Fruit fly (Drosophila melanogaster) whole organism, embryonic: ENCODE results near the gene B-H1.
A peak's percentile ranks its signal among the peaks of the same experiment; 100 is the strongest.

ENCODE experiments used
- C15 ChIP-seq: fragments of 200-800 bp; sonication (Bioruptor generic); IDR thresholded peaks from 3 replicates; pipeline ENCODE4 v1.3.6; 2022; ENCODE audit warnings: missing biosample characterization, missing genetic modification characterization
- CG11504 ChIP-seq: fragments of 200-800 bp; sonication (Bioruptor generic); optimal IDR thresholded peaks from 3 replicates; lab custom pipeline; 2019; ENCODE audit warnings: missing biosample characterization, mild to moderate bottlenecking, missing genetic modification characterization, moderate library complexity
- CG12659 ChIP-seq: fragments of 200-800 bp; sonication (Bioruptor generic); optimal IDR thresholded peaks from 3 replicates; lab custom pipeline; 2017; ENCODE audit warnings: mild to moderate bottlenecking, missing biosample characterization, missing genetic modification reagents, missing genetic modification characterization
- CG13424 ChIP-seq: fragments of 200-800 bp; sonication (Bioruptor generic); optimal IDR thresholded peaks from 2 replicates; lab custom pipeline; 2019; ENCODE audit warnings: missing biosample characterization, mild to moderate bottlenecking, missing genetic modification characterization, moderate library complexity
- CG1529 ChIP-seq: fragments of 200-800 bp; sonication (Bioruptor generic); optimal IDR thresholded peaks from 3 replicates; lab custom pipeline; 2018; ENCODE audit warnings: missing biosample characterization, missing genetic modification characterization
- CG17359 ChIP-seq: fragments of 200-800 bp; sonication (Bioruptor generic); optimal IDR thresholded peaks from 3 replicates; lab custom pipeline; 2018; ENCODE audit warnings: missing biosample characterization, mild to moderate bottlenecking, missing genetic modification characterization, moderate library complexity
- CG1832 ChIP-seq: fragments of 200-800 bp; sonication (Bioruptor generic); optimal IDR thresholded peaks from 2 replicates; lab custom pipeline; 2017; ENCODE audit warnings: missing biosample characterization, mild to moderate bottlenecking, missing genetic modification characterization, inconsistent platforms
- CG33213 ChIP-seq: fragments of 200-800 bp; sonication (Bioruptor generic); optimal IDR thresholded peaks from 3 replicates; lab custom pipeline; 2016; ENCODE audit warnings: missing biosample characterization, missing genetic modification characterization
- CG4328 ChIP-seq: fragments of 200-800 bp; sonication (Bioruptor generic); optimal IDR thresholded peaks from 3 replicates; lab custom pipeline; 2017; ENCODE audit warnings: missing biosample characterization, missing genetic modification reagents, missing genetic modification characterization
- CG7839 ChIP-seq: fragments of 200-800 bp; sonication (Bioruptor generic); optimal IDR thresholded peaks from 3 replicates; lab custom pipeline; 2018; ENCODE audit warnings: missing biosample characterization, mild to moderate bottlenecking, missing genetic modification characterization, moderate library complexity
- CG7987 ChIP-seq: fragments of 200-800 bp; sonication (Bioruptor generic); optimal IDR thresholded peaks from 2 replicates; lab custom pipeline; 2018; ENCODE audit warnings: missing biosample characterization, mild to moderate bottlenecking, missing genetic modification characterization, moderate library complexity
- CrebB ChIP-seq: fragments of 200-800 bp; sonication (Bioruptor generic); optimal IDR thresholded peaks from 3 replicates; lab custom pipeline; 2018; ENCODE audit warnings: missing biosample characterization, mild to moderate bottlenecking, missing genetic modification characterization
- D19A ChIP-seq: fragments of 200-800 bp; optimal IDR thresholded peaks from 3 replicates; lab custom pipeline; 2019; ENCODE audit warnings: missing biosample characterization, mild to moderate bottlenecking, missing genetic modification characterization, moderate library complexity
- Ets65A ChIP-seq: fragments of 200-800 bp; sonication (Bioruptor generic); peaks from one replicate; lab custom pipeline; 2016; ENCODE audit warnings: missing biosample characterization, missing genetic modification characterization
- H15 ChIP-seq: fragments of 200-800 bp; sonication (Bioruptor generic); IDR thresholded peaks from 3 replicates; pipeline ENCODE4 v1.3.6; 2022; ENCODE audit warnings: missing biosample characterization, missing genetic modification characterization
- NFAT ChIP-seq: fragments of 200-800 bp; sonication (Bioruptor generic); IDR thresholded peaks from 2 replicates; pipeline ENCODE4 v1.3.6; 2022; ENCODE audit warnings: missing biosample characterization, missing genetic modification characterization
- Oli ChIP-seq: fragments of 200-800 bp; sonication (Bioruptor generic); optimal IDR thresholded peaks from 2 replicates; lab custom pipeline; 2018; ENCODE audit warnings: missing biosample characterization, mild to moderate bottlenecking, missing genetic modification characterization, moderate library complexity
- Poxn ChIP-seq: fragments of 200-800 bp; sonication (Bioruptor generic); IDR thresholded peaks from 2 replicates; pipeline ENCODE4 v1.3.6; 2022; ENCODE audit warnings: missing biosample characterization, missing genetic modification characterization
- Tbp ChIP-seq: fragments of >200 bp; optimal IDR thresholded peaks from 2 replicates; lab custom pipeline; 2018; ENCODE audit warnings: missing biosample characterization, missing genetic modification characterization
- ac ChIP-seq: fragments of 200-800 bp; sonication (Bioruptor generic); optimal IDR thresholded peaks from 3 replicates; lab custom pipeline; 2017; ENCODE audit warnings: missing biosample characterization, mild to moderate bottlenecking, missing genetic modification characterization
- al ChIP-seq: fragments of 200-800 bp; sonication (Bioruptor generic); IDR thresholded peaks from 2 replicates; pipeline ENCODE4 v1.3.6; 2022; ENCODE audit warnings: missing biosample characterization, missing genetic modification characterization
- amos ChIP-seq: fragments of 200-800 bp; sonication (Bioruptor generic); IDR thresholded peaks from 2 replicates; pipeline ENCODE4 v1.3.6; 2022; ENCODE audit warnings: missing biosample characterization, missing genetic modification characterization; ENCODE audit not compliant: partially characterized antibody
- ash1 ChIP-seq: fragments of 200-800 bp; sonication (Bioruptor generic); optimal IDR thresholded peaks from 2 replicates; lab custom pipeline; 2018; ENCODE audit warnings: missing biosample characterization, mild to moderate bottlenecking, missing genetic modification characterization
- bsh ChIP-seq, 2 experiments: fragments of 200-800 bp; sonication (Bioruptor generic); optimal IDR thresholded peaks; 2 replicates each; lab custom pipeline; 2017 to 2018; ENCODE audit warnings: mild to moderate bottlenecking in 2 of 2, missing biosample characterization in 2 of 2, missing genetic modification characterization in 2 of 2, moderate library complexity in 1 of 2
- cg ChIP-seq: fragments of 200-800 bp; sonication (Bioruptor generic); optimal IDR thresholded peaks from 3 replicates; lab custom pipeline; 2019; ENCODE audit warnings: missing biosample characterization, mild to moderate bottlenecking, missing genetic modification characterization, moderate library complexity
- chif ChIP-seq, 2 experiments: fragments of 200-800 bp; sonication (Bioruptor generic); optimal IDR thresholded peaks; 3 replicates each; lab custom pipeline; 2016; ENCODE audit warnings: missing biosample characterization in 2 of 2, missing genetic modification characterization in 2 of 2
- chm ChIP-seq: fragments of 200-800 bp; sonication (Bioruptor generic); IDR thresholded peaks from 2 replicates; pipeline ENCODE4 v1.3.6; 2022; ENCODE audit warnings: missing biosample characterization, missing genetic modification characterization
- dmrt11E ChIP-seq: fragments of 200-800 bp; sonication (Bioruptor generic); optimal IDR thresholded peaks from 3 replicates; lab custom pipeline; 2018; ENCODE audit warnings: missing biosample characterization, mild to moderate bottlenecking, missing genetic modification characterization, moderate library complexity
- gcm2 ChIP-seq: fragments of 200-800 bp; sonication (Bioruptor generic); optimal IDR thresholded peaks from 2 replicates; lab custom pipeline; 2016; ENCODE audit warnings: missing biosample characterization, missing genetic modification characterization
- grn ChIP-seq: fragments of 200-800 bp; sonication (Bioruptor generic); optimal IDR thresholded peaks from 3 replicates; lab custom pipeline; 2017; ENCODE audit warnings: missing biosample characterization, missing genetic modification characterization
- gro ChIP-seq: fragments of 200-800 bp; sonication (Bioruptor generic); optimal IDR thresholded peaks from 2 replicates; lab custom pipeline; 2016; ENCODE audit warnings: missing biosample characterization, missing genetic modification characterization
- lab ChIP-seq: fragments of 200-800 bp; sonication (Bioruptor generic); optimal IDR thresholded peaks from 3 replicates; lab custom pipeline; 2017; ENCODE audit warnings: missing biosample characterization, missing genetic modification characterization, mild to moderate bottlenecking, moderate library complexity, missing genetic modification reagents
- nerfin-1 ChIP-seq: fragments of 200-800 bp; sonication (Bioruptor generic); optimal IDR thresholded peaks from 3 replicates; lab custom pipeline; 2019; ENCODE audit warnings: missing biosample characterization, mild to moderate bottlenecking, missing genetic modification characterization, moderate library complexity
- nmo ChIP-seq: fragments of 200-800 bp; sonication (Bioruptor generic); optimal IDR thresholded peaks from 2 replicates; lab custom pipeline; 2018; ENCODE audit warnings: missing biosample characterization, mild to moderate bottlenecking, missing genetic modification characterization, moderate library complexity
- nom ChIP-seq: fragments of 200-800 bp; sonication (Bioruptor generic); optimal IDR thresholded peaks from 2 replicates; lab custom pipeline; 2017; ENCODE audit warnings: missing biosample characterization, missing genetic modification characterization, mild to moderate bottlenecking, moderate library complexity, missing genetic modification reagents
- oc ChIP-seq: fragments of 200-800 bp; sonication (Bioruptor generic); optimal IDR thresholded peaks from 2 replicates; lab custom pipeline; 2018; ENCODE audit warnings: missing biosample characterization, mild to moderate bottlenecking, missing genetic modification characterization, moderate library complexity
- pros ChIP-seq: fragments of 200-800 bp; sonication (Bioruptor generic); optimal IDR thresholded peaks from 3 replicates; lab custom pipeline; 2019; ENCODE audit warnings: missing biosample characterization, mild to moderate bottlenecking, missing genetic modification characterization, moderate library complexity
- sens ChIP-seq: fragments of 200-800 bp; sonication (Bioruptor generic); peaks from one replicate; lab custom pipeline; 2016; ENCODE audit warnings: missing biosample characterization, missing genetic modification characterization
- sisA ChIP-seq: fragments of 200-800 bp; sonication (Bioruptor generic); IDR thresholded peaks from 2 replicates; pipeline ENCODE4 v1.3.6; 2022; ENCODE audit warnings: missing biosample characterization, missing genetic modification characterization
- vnd ChIP-seq: fragments of 200-800 bp; sonication (Bioruptor generic); IDR thresholded peaks from 3 replicates; pipeline ENCODE4 v1.3.6; 2022; ENCODE audit warnings: missing biosample characterization, missing genetic modification characterization; ENCODE audit not compliant: partially characterized antibody

B-H1 gene

dm6 chrX:17397103-17397711, at the start of gene B-H1 (continued):
- TF ChIP-seq amos (GFP tag; lab: Robert Waterston, UW) (0 out of 2 replicates have a peak, but pooled peaks have one; percentile 10), CG1832 (GFP tag; lab: Kevin White, UChicago) (peak; percentile 99), gcm2 (GFP tag; lab: Kevin White, UChicago) (no peak), C15 (no peak), CrebB (tag; lab: Kevin White, UChicago) (no peak), nerfin-1 (peak; percentile 7), CG11504 (tag; lab: Kevin White, UChicago) (peak; percentile 70)

dm6 chrX:17351554-17351953, 45.7 kb upstream of the B-H1 start:
- TF ChIP-seq Poxn (GFP tag; lab: Robert Waterston, UW) = no peak
- no peak for TF ChIP-seq Tbp (GFP tag; lab: Kevin White, UChicago)
- no peak for TF ChIP-seq al (GFP tag; lab: Robert Waterston, UW)
- no peak for TF ChIP-seq sisA (GFP tag; lab: Robert Waterston, UW)
- TF ChIP-seq ash1 (GFP tag; lab: Kevin White, UChicago) = no peak
- no peak for TF ChIP-seq chm (GFP tag; lab: Robert Waterston, UW)
- TF ChIP-seq chif (GFP tag; optimal IDR thresholded peaks at IDR 0.05; lab: Kevin White, UChicago) = no peak
- no peak for TF ChIP-seq CG7839
- TF ChIP-seq CG17359 (tag; lab: Kevin White, UChicago) = no peak
- TF ChIP-seq CG4328 = no peak
- TF ChIP-seq H15 (GFP tag; lab: Robert Waterston, UW) = no peak
- TF ChIP-seq CG33213 (GFP tag; lab: Kevin White, UChicago) = no peak
- no peak for TF ChIP-seq gro (GFP tag; lab: Kevin White, UChicago)
- no peak for TF ChIP-seq vnd (GFP tag; lab: Robert Waterston, UW)
- TF ChIP-seq NFAT (GFP tag; lab: Robert Waterston, UW) = no peak
- TF ChIP-seq grn = no peak
- no peak for TF ChIP-seq lab

- TF ChIP-seq D19A (tag; lab: Kevin White, UChicago) (no peak), oc (tag; lab: Kevin White, UChicago) (peak; percentile 96), sens (peak; percentile 37), cg (GFP tag; lab: Kevin White, UChicago) (peak; percentile 5), ac (no peak), pros (GFP tag; lab: Kevin White, UChicago) (peak; percentile 53), CG13424 (tag; lab: Kevin White, UChicago) (no peak)
Observed at dm6 chrX:17352937-17353336, 44.3 kb upstream of the B-H1 start.

dm6 chrX:17355732-17356131, 41.5 kb upstream of the B-H1 start:
- TF ChIP-seq CG12659 (GFP tag; lab: Kevin White, UChicago) (no peak), sens (peak; percentile 39), Ets65A (GFP tag; lab: Kevin White, UChicago) (peak; percentile 60), bsh (GFP tag; optimal IDR thresholded peaks at IDR 0.05; lab: Kevin White, UChicago) (peak; percentile 12 to 41), dmrt11E (tag; lab: Kevin White, UChicago) (peak; percentile 24), nmo (GFP tag; lab: Kevin White, UChicago) (no peak), Oli (tag; lab: Kevin White, UChicago) (no peak), CG1529 (GFP tag; lab: Kevin White, UChicago) (no peak), nom (GFP tag; lab: Kevin White, UChicago) (no peak), CG7987 (GFP tag; lab: Kevin White, UChicago) (no peak)
